Fruit fly (Drosophila melanogaster) whole organism, prepupa: ENCODE results near the gene CG16959.
A peak's percentile ranks its signal among the peaks of the same experiment; 100 is the strongest.

Source experiments
- Blimp-1 ChIP-seq: fragments of 200-800 bp; sonication (Bioruptor generic); optimal IDR thresholded peaks from 3 replicates; lab custom pipeline; 2017; ENCODE audit warnings: missing biosample characterization, missing genetic modification characterization, mild to moderate bottlenecking, moderate library complexity, missing genetic modification reagents
- CG10631 ChIP-seq: fragments of 200-800 bp; sonication (Bioruptor generic); optimal IDR thresholded peaks from 2 replicates; lab custom pipeline; 2016; ENCODE audit warnings: missing biosample characterization, missing genetic modification characterization
- CG10669 ChIP-seq: fragments of 200-800 bp; sonication (Bioruptor generic); optimal IDR thresholded peaks from 3 replicates; lab custom pipeline; 2018; ENCODE audit warnings: missing biosample characterization, mild to moderate bottlenecking, missing genetic modification characterization, moderate library complexity
- CG11294 ChIP-seq: fragments of 200-800 bp; sonication (Bioruptor generic); IDR thresholded peaks from 2 replicates; pipeline ENCODE4 v1.3.6; 2022; ENCODE audit warnings: missing biosample characterization, missing genetic modification characterization
- CG11762 ChIP-seq: fragments of 200-800 bp; sonication (Bioruptor generic); optimal IDR thresholded peaks from 3 replicates; lab custom pipeline; 2016; ENCODE audit warnings: missing biosample characterization, missing genetic modification characterization; ENCODE audit not compliant: insufficient read depth
- CG11902 ChIP-seq: fragments of 200-800 bp; sonication (Bioruptor generic); optimal IDR thresholded peaks from 3 replicates; lab custom pipeline; 2016; ENCODE audit warnings: missing biosample characterization, missing genetic modification characterization
- CG1621 ChIP-seq: fragments of 200-800 bp; sonication (Bioruptor generic); optimal IDR thresholded peaks from 3 replicates; lab custom pipeline; 2018; ENCODE audit warnings: missing biosample characterization, mild to moderate bottlenecking, missing genetic modification characterization
- CG16779 ChIP-seq: fragments of 200-800 bp; sonication (Bioruptor generic); optimal IDR thresholded peaks from 3 replicates; lab custom pipeline; 2017; ENCODE audit warnings: missing biosample characterization, mild to moderate bottlenecking, missing genetic modification characterization
- CG3032 ChIP-seq: fragments of 200-800 bp; optimal IDR thresholded peaks from 2 replicates; lab custom pipeline; 2019; ENCODE audit warnings: missing biosample characterization, mild to moderate bottlenecking, missing genetic modification characterization, moderate library complexity
- CG31627 ChIP-seq: fragments of 200-800 bp; sonication (Bioruptor generic); optimal IDR thresholded peaks from 3 replicates; lab custom pipeline; 2016; ENCODE audit warnings: missing biosample characterization, missing genetic modification characterization
- CG32006 ChIP-seq: fragments of 200-800 bp; sonication (Bioruptor generic); optimal IDR thresholded peaks from 3 replicates; lab custom pipeline; 2017; ENCODE audit warnings: missing biosample characterization, mild to moderate bottlenecking, missing genetic modification characterization
- CG34406 ChIP-seq: fragments of 200-800 bp; sonication (Bioruptor generic); optimal IDR thresholded peaks from 3 replicates; lab custom pipeline; 2016; ENCODE audit warnings: missing biosample characterization, missing genetic modification characterization
- CG3919 ChIP-seq: fragments of 200-800 bp; sonication (Bioruptor generic); optimal IDR thresholded peaks from 3 replicates; lab custom pipeline; 2016; ENCODE audit warnings: missing biosample characterization, missing genetic modification characterization
- CG4318 ChIP-seq: fragments of 200-800 bp; sonication (Bioruptor generic); optimal IDR thresholded peaks from 3 replicates; lab custom pipeline; 2017; ENCODE audit warnings: missing biosample characterization, mild to moderate bottlenecking, missing genetic modification characterization
- CG6163 ChIP-seq: fragments of 200-800 bp; sonication (Bioruptor generic); IDR thresholded peaks from 3 replicates; pipeline ENCODE4 v1.3.6; 2022; ENCODE audit warnings: missing biosample characterization, missing genetic modification characterization
- CG6276 ChIP-seq: fragments of 200-800 bp; sonication (Bioruptor generic); optimal IDR thresholded peaks from 2 replicates; lab custom pipeline; 2017; ENCODE audit warnings: missing biosample characterization, mild to moderate bottlenecking, missing genetic modification characterization
- CG6792 ChIP-seq: fragments of 200-800 bp; sonication (Bioruptor generic); optimal IDR thresholded peaks from 3 replicates; lab custom pipeline; 2016; ENCODE audit warnings: missing biosample characterization, missing genetic modification characterization
- CG6854 ChIP-seq: fragments of 200-800 bp; sonication (Bioruptor generic); optimal IDR thresholded peaks from 2 replicates; lab custom pipeline; 2017; ENCODE audit warnings: missing biosample characterization, mild to moderate bottlenecking, missing genetic modification characterization
- CG8119 ChIP-seq: fragments of 200-800 bp; sonication (Bioruptor generic); IDR thresholded peaks from 3 replicates; pipeline ENCODE4 v1.3.6; 2022; ENCODE audit warnings: missing biosample characterization, missing genetic modification characterization
- CG8319 ChIP-seq: fragments of 200-800 bp; sonication (Bioruptor generic); optimal IDR thresholded peaks from 3 replicates; lab custom pipeline; 2016; ENCODE audit warnings: missing biosample characterization, missing genetic modification characterization
- CG8632 ChIP-seq: fragments of 200-800 bp; sonication (Bioruptor generic); optimal IDR thresholded peaks from 3 replicates; lab custom pipeline; 2016; ENCODE audit warnings: missing biosample characterization, missing genetic modification characterization
- CG9139 ChIP-seq: fragments of 200-800 bp; sonication (Bioruptor generic); optimal IDR thresholded peaks from 3 replicates; lab custom pipeline; 2017; ENCODE audit warnings: missing biosample characterization, mild to moderate bottlenecking, missing genetic modification characterization
- Eip75B ChIP-seq: fragments of 200-800 bp; sonication (Bioruptor generic); optimal IDR thresholded peaks from 3 replicates; lab custom pipeline; 2016; ENCODE audit warnings: missing biosample characterization, missing genetic modification characterization
- Eip78C ChIP-seq: fragments of 200-800 bp; sonication (Bioruptor generic); peaks from one replicate; lab custom pipeline; 2016; ENCODE audit warnings: missing biosample characterization, missing genetic modification characterization
- Eip93F ChIP-seq: fragments of 200-800 bp; sonication (Bioruptor generic); optimal IDR thresholded peaks from 2 replicates; lab custom pipeline; 2016; ENCODE audit warnings: missing biosample characterization, mild to moderate bottlenecking, missing genetic modification characterization
- Ets21C ChIP-seq: fragments of 200-800 bp; sonication (Bioruptor generic); optimal IDR thresholded peaks from 3 replicates; lab custom pipeline; 2016; ENCODE audit warnings: missing biosample characterization, missing genetic modification characterization
- Ets96B ChIP-seq: fragments of 200-800 bp; optimal IDR thresholded peaks from 2 replicates; lab custom pipeline; 2019; ENCODE audit warnings: missing biosample characterization, mild to moderate bottlenecking, missing genetic modification characterization, moderate library complexity
- Gug ChIP-seq: fragments of 200-800 bp; sonication (Bioruptor generic); IDR thresholded peaks from 2 replicates; pipeline ENCODE4 v1.3.6; 2022; ENCODE audit warnings: missing biosample characterization, missing genetic modification characterization
- Hr38 ChIP-seq: sonication (Bioruptor generic); optimal IDR thresholded peaks from 2 replicates; lab custom pipeline; 2016; ENCODE audit warnings: missing biosample characterization, missing genetic modification characterization
- Hr4 ChIP-seq: fragments of 200-800 bp; sonication (Bioruptor generic); optimal IDR thresholded peaks from 3 replicates; lab custom pipeline; 2016; ENCODE audit warnings: missing biosample characterization, missing genetic modification characterization
- OdsH ChIP-seq: fragments of 200-800 bp; sonication (Bioruptor generic); optimal IDR thresholded peaks from 3 replicates; lab custom pipeline; 2016; ENCODE audit warnings: missing biosample characterization, missing genetic modification characterization
- Smox ChIP-seq: fragments of 200-800 bp; sonication (Bioruptor generic); optimal IDR thresholded peaks from 3 replicates; lab custom pipeline; 2016; ENCODE audit warnings: missing biosample characterization, missing genetic modification characterization
- Sox102F ChIP-seq: fragments of 200-800 bp; sonication (Bioruptor generic); optimal IDR thresholded peaks from 2 replicates; lab custom pipeline; 2016; ENCODE audit warnings: missing biosample characterization, mild to moderate bottlenecking, missing genetic modification characterization
- achi ChIP-seq: fragments of 200-800 bp; sonication (Bioruptor generic); optimal IDR thresholded peaks from 3 replicates; lab custom pipeline; 2016; ENCODE audit warnings: missing biosample characterization, missing genetic modification characterization
- acj6 ChIP-seq: fragments of 200-800 bp; sonication (Bioruptor generic); optimal IDR thresholded peaks from 3 replicates; lab custom pipeline; 2016; ENCODE audit warnings: missing biosample characterization, missing genetic modification characterization
- cyc ChIP-seq: fragments of 200-800 bp; sonication (Bioruptor generic); optimal IDR thresholded peaks from 3 replicates; lab custom pipeline; 2016; ENCODE audit warnings: missing biosample characterization, missing genetic modification characterization
- dsx ChIP-seq: fragments of 200-800 bp; optimal IDR thresholded peaks from 3 replicates; lab custom pipeline; 2019; ENCODE audit warnings: missing biosample characterization, mild to moderate bottlenecking, missing genetic modification characterization, moderate library complexity; ENCODE audit not compliant: poor library complexity, severe bottlenecking
- eg ChIP-seq: fragments of 200-800 bp; sonication (Bioruptor generic); IDR thresholded peaks from 3 replicates; pipeline ENCODE4 v1.3.6; 2022; ENCODE audit warnings: missing biosample characterization, missing genetic modification characterization
- fd59A ChIP-seq: fragments of 200-800 bp; sonication (Bioruptor generic); optimal IDR thresholded peaks from 2 replicates; lab custom pipeline; 2017; ENCODE audit warnings: missing biosample characterization, mild to moderate bottlenecking, missing genetic modification characterization, missing genetic modification reagents
- fkh ChIP-seq: fragments of 200-800 bp; sonication (Bioruptor generic); optimal IDR thresholded peaks from 3 replicates; lab custom pipeline; 2017; ENCODE audit warnings: missing biosample characterization, mild to moderate bottlenecking, missing genetic modification characterization, moderate library complexity
- pdm3 ChIP-seq: fragments of 200-800 bp; sonication (Bioruptor generic); optimal IDR thresholded peaks from 3 replicates; lab custom pipeline; 2016; ENCODE audit warnings: missing biosample characterization, missing genetic modification characterization
- salr ChIP-seq, 2 experiments: fragments of 200-800 bp; sonication (Bioruptor generic); optimal IDR thresholded peaks; 3 replicates each; lab custom pipeline; 2016 to 2018; ENCODE audit warnings: missing biosample characterization in 2 of 2, missing genetic modification characterization in 2 of 2, mild to moderate bottlenecking in 1 of 2
- spab ChIP-seq: fragments of 200-800 bp; sonication (Bioruptor generic); optimal IDR thresholded peaks from 2 replicates; lab custom pipeline; 2017; ENCODE audit warnings: missing biosample characterization, mild to moderate bottlenecking, missing genetic modification characterization, missing genetic modification reagents
- ss ChIP-seq, 2 experiments: fragments of 200-800 bp; sonication (Bioruptor generic); optimal IDR thresholded peaks; 2 replicates in 1 of 2; 3 replicates in 1 of 2; lab custom pipeline; 2017 to 2018; ENCODE audit warnings: mild to moderate bottlenecking in 2 of 2, missing biosample characterization in 2 of 2, missing genetic modification characterization in 2 of 2, moderate library complexity in 1 of 2
- svp ChIP-seq: fragments of 200-800 bp; sonication (Bioruptor generic); peaks from one replicate; lab custom pipeline; 2016; ENCODE audit warnings: missing biosample characterization, missing genetic modification characterization
- topi ChIP-seq: fragments of 200-800 bp; sonication (Bioruptor generic); optimal IDR thresholded peaks from 3 replicates; lab custom pipeline; 2016; ENCODE audit warnings: missing biosample characterization, missing genetic modification characterization
- vri ChIP-seq: fragments of 200-800 bp; sonication (Bioruptor generic); optimal IDR thresholded peaks from 3 replicates; lab custom pipeline; 2016; ENCODE audit warnings: missing biosample characterization, mild to moderate bottlenecking, missing genetic modification characterization

Gene CG16959

DNA sequence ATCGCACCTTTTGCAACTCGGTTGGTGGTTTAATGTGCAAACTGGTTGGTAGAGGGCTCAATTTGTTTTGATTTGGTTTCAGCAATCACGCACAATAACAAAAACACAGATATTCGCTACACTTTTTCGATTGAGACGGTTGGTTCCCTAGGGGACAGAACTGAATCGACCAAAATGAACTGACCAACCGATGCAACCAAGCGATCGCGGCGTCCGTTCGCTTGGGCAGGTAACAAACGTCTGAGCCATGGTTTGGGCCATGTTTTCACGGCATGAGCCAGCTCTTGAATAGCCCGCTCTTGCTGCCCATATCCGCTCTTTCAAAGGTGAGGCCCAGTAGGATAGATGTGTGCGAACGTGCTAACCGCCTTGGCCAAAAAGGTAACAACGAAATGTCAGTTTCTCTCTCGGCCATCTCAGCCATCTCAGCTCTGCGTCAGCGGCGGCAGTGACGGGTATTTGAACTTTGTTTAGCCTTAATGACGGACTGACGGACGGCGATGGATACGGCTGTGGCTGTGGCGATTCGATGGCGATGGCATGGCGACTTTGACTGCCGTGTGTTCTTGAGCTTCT, at the start of gene CG16959:
Gene CG16959, minus strand, starts transcription at position 245 of the 576 bp plus-strand sequence.
- TF ChIP-seq vri (GFP tag; lab: Kevin White, UChicago) (no peak), Hr38 (GFP tag; lab: Kevin White, UChicago) (no peak), CG11762 (GFP tag; lab: Kevin White, UChicago) (no peak), dsx (GFP tag; lab: Kevin White, UChicago) (peak; percentile 29), OdsH (GFP tag; lab: Kevin White, UChicago) (no peak), CG6854 (GFP tag; lab: Kevin White, UChicago) (peak; percentile 80), CG3919 (no peak), pdm3 (no peak), cyc (no peak), svp (GFP tag; lab: Kevin White, UChicago) (no peak), Gug (no peak), CG8119 (0 out of 3 replicates have a peak, but pooled peaks have one; percentile 19), CG34406 (GFP tag; lab: Kevin White, UChicago) (no peak), CG32006 (GFP tag; lab: Kevin White, UChicago) (no peak), CG6792 (GFP tag; lab: Kevin White, UChicago) (no peak), CG16779 (no peak), CG1621 (tag; lab: Kevin White, UChicago) (peak; percentile 41), fd59A (GFP tag; lab: Kevin White, UChicago) (no peak), CG9139 (no peak)

DNA sequence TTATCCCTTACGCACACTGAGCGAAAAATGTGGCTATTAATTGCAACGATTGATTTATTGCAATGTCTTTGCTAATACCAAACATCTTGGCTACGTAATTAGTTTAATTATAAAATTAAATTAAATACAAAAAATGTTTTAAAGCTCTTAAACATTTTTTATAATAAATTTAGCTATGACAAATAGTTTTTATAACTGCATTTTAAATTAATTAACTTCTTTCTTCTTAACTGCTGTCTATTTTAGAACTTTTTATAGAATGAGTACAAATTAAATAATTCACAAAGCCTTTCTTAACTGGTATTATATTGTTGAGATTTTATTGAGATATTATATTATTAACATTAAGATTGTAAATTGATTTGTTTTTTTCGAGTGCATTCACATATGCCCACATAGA, 49.7 kb upstream of the CG16959 start:
- no peak for TF ChIP-seq CG1621 (tag; lab: Kevin White, UChicago)
- TF ChIP-seq Ets96B (tag; lab: Kevin White, UChicago), result peak; percentile 50
- no peak for TF ChIP-seq vri (GFP tag; lab: Kevin White, UChicago)
- no peak for TF ChIP-seq Hr4 (GFP tag; lab: Kevin White, UChicago)
- no peak for TF ChIP-seq Eip93F (GFP tag; lab: Kevin White, UChicago)
- TF ChIP-seq Eip78C (GFP tag; lab: Kevin White, UChicago), result peak; percentile 59
- TF ChIP-seq CG8632 (GFP tag; lab: Kevin White, UChicago), result peak; percentile 2
- TF ChIP-seq pdm3, result no peak
- TF ChIP-seq Blimp-1 (GFP tag; lab: Kevin White, UChicago), result no peak
- TF ChIP-seq CG3032, result peak; percentile 38
- TF ChIP-seq ss (GFP tag; optimal IDR thresholded peaks at IDR 0.05; lab: Kevin White, UChicago), result no peak
- no peak for TF ChIP-seq CG6276 (GFP tag; lab: Kevin White, UChicago)
- no peak for TF ChIP-seq CG31627 (GFP tag; lab: Kevin White, UChicago)
- TF ChIP-seq dsx (GFP tag; lab: Kevin White, UChicago), result peak; percentile 24
- no peak for TF ChIP-seq topi (GFP tag; lab: Kevin White, UChicago)
- TF ChIP-seq CG6854 (GFP tag; lab: Kevin White, UChicago), result no peak
- no peak for TF ChIP-seq Sox102F (GFP tag; lab: Kevin White, UChicago)
- no peak for TF ChIP-seq CG10669 (GFP tag; lab: Kevin White, UChicago)
- TF ChIP-seq OdsH (GFP tag; lab: Kevin White, UChicago), result peak; percentile 18
- no peak for TF ChIP-seq achi (GFP tag; lab: Kevin White, UChicago)
- no peak for TF ChIP-seq spab (GFP tag; lab: Kevin White, UChicago)
- TF ChIP-seq CG10631 (GFP tag; lab: Kevin White, UChicago), result peak; percentile 1
- no peak for TF ChIP-seq Ets21C (GFP tag; lab: Kevin White, UChicago)
- TF ChIP-seq fkh (GFP tag; lab: Kevin White, UChicago), result no peak
- no peak for TF ChIP-seq CG6163 (GFP tag; lab: Robert Waterston, UW)
- TF ChIP-seq svp (GFP tag; lab: Kevin White, UChicago), result no peak
- TF ChIP-seq acj6 (GFP tag; lab: Kevin White, UChicago), result peak; percentile 15
- TF ChIP-seq CG11902 (GFP tag; lab: Kevin White, UChicago), result no peak
- no peak for TF ChIP-seq CG32006 (GFP tag; lab: Kevin White, UChicago)
- no peak for TF ChIP-seq CG8119
- no peak for TF ChIP-seq CG11294 (GFP tag; lab: Robert Waterston, UW)
- no peak for TF ChIP-seq Eip75B (GFP tag; lab: Kevin White, UChicago)
- no peak for TF ChIP-seq Smox (GFP tag; lab: Kevin White, UChicago)
- no peak for TF ChIP-seq salr (GFP tag; optimal IDR thresholded peaks at IDR 0.05; lab: Kevin White, UChicago)
- no peak for TF ChIP-seq Hr38 (GFP tag; lab: Kevin White, UChicago)
- no peak for TF ChIP-seq CG16779
- TF ChIP-seq eg (GFP tag; lab: Robert Waterston, UW), result no peak
- no peak for TF ChIP-seq CG3919
- TF ChIP-seq Gug, result no peak
- TF ChIP-seq CG4318 (GFP tag; lab: Kevin White, UChicago), result no peak
- TF ChIP-seq CG34406 (GFP tag; lab: Kevin White, UChicago), result peak; percentile 48
- TF ChIP-seq CG8319 (GFP tag; lab: Kevin White, UChicago), result no peak
- TF ChIP-seq, all 60 proteins: peak for 9
